Worm (Caenorhabditis elegans) whole organism, L4 larva: ENCODE results near the gene nlp-17.
"Not testable (repeated sequence)": the region's sequence is repeated elsewhere in the genome, so short reads cannot be mapped to it uniquely, and the experiment has no call there.

Experiments
- daf-12 ChIP-seq: fragments of 150-350 bp; optimal IDR thresholded peaks from 2 replicates; lab custom pipeline; 2014; ENCODE audit warnings: missing biosample characterization, missing genetic modification reagents, missing genetic modification characterization
- fos-1 ChIP-seq: fragments of 150-350 bp; optimal IDR thresholded peaks from 2 replicates; lab custom pipeline; 2014; ENCODE audit warnings: missing biosample characterization, missing genetic modification characterization
- hlh-11 ChIP-seq: fragments of 200-800 bp; sonication (Bioruptor generic); optimal IDR thresholded peaks from 2 replicates; lab custom pipeline; 2018; ENCODE audit warnings: mild to moderate bottlenecking, missing genetic modification characterization, missing compliant biosample characterization
- lin-39 ChIP-seq: fragments of 150-350 bp; optimal IDR thresholded peaks from 2 replicates; lab custom pipeline; 2014; ENCODE audit warnings: missing biosample characterization, missing genetic modification reagents, missing genetic modification characterization
- nhr-10 ChIP-seq: fragments of 150-350 bp; optimal IDR thresholded peaks from 2 replicates; lab custom pipeline; 2014; ENCODE audit warnings: missing biosample characterization, missing genetic modification characterization
- nhr-77 ChIP-seq: fragments of 150-350 bp; optimal IDR thresholded peaks from 2 replicates; lab custom pipeline; 2014; ENCODE audit warnings: missing biosample characterization, missing genetic modification characterization
- pha-4 ChIP-seq, 2 experiments: fragments of 150-350 bp in 1 of 2; fragments of 200-800 bp in 1 of 2; sonication (Bioruptor generic) in 1 of 2; IDR thresholded peaks in 1 of 2; optimal IDR thresholded peaks in 1 of 2; 2 replicates each; pipeline versions ENCODE4 v1.3.6 to Lab custom; 2014 to 2022; ENCODE audit warnings: missing genetic modification characterization in 2 of 2, missing genetic modification reagents in 2 of 2, missing biosample characterization in 1 of 2, missing compliant biosample characterization in 1 of 2
- unc-130 ChIP-seq: sonication (generic microtip); optimal IDR thresholded peaks from 2 replicates; lab custom pipeline; 2016; ENCODE audit warnings: missing genetic modification reagents, missing genetic modification characterization, missing compliant biosample characterization
- ztf-11 ChIP-seq: fragments of 150-350 bp; optimal IDR thresholded peaks from 2 replicates; lab custom pipeline; 2014; ENCODE audit warnings: missing biosample characterization, missing genetic modification characterization

- not testable (repeated sequence) for TF ChIP-seq hlh-11 (tag; lab: Kevin White, UChicago); nhr-77 (tag; lab: Kevin White, UChicago); pha-4 (GFP tag; IDR thresholded peaks at IDR 0.05; lab: Robert Waterston, UW); pha-4 (tag; optimal IDR thresholded peaks at IDR 0.05; lab: Kevin White, UChicago); lin-39 (tag; lab: Kevin White, UChicago); unc-130 (GFP tag; lab: Kevin White, UChicago); nhr-10 (tag; lab: Kevin White, UChicago); ztf-11; fos-1 (tag; lab: Kevin White, UChicago); daf-12
Measured at ce11 chrIV:13462165-13462712, 43.3 kb downstream of the nlp-17 start.
